Fruit fly (Drosophila melanogaster) whole organism, embryonic: ENCODE data around the gene pyx.
A peak's percentile ranks its signal among the peaks of the same experiment; 100 is the strongest.

Experiments used
- Aef1 ChIP-seq: fragments of 200-800 bp; sonication (Bioruptor generic); IDR thresholded peaks from 3 replicates; pipeline ENCODE4 v1.3.6; 2022; ENCODE audit warnings: missing biosample characterization, missing genetic modification characterization
- Atf6 ChIP-seq: fragments of 200-800 bp; sonication (Bioruptor generic); IDR thresholded peaks from 2 replicates; pipeline ENCODE4 v1.3.6; 2022; ENCODE audit warnings: missing biosample characterization, missing genetic modification characterization
- Awh ChIP-seq: fragments of 200-800 bp; sonication (Bioruptor generic); IDR thresholded peaks from 2 replicates; pipeline ENCODE4, ENCODE4 v1.3.6; 2022; ENCODE audit warnings: missing biosample characterization, missing genetic modification characterization
- CG10431 ChIP-seq: fragments of 200-800 bp; sonication (Bioruptor generic); optimal IDR thresholded peaks from 3 replicates; lab custom pipeline; 2018; ENCODE audit warnings: missing biosample characterization, mild to moderate bottlenecking, missing genetic modification characterization
- CG10565 ChIP-seq: fragments of 200-800 bp; sonication (Bioruptor generic); optimal IDR thresholded peaks from 3 replicates; lab custom pipeline; 2016; ENCODE audit warnings: missing biosample characterization, mild to moderate bottlenecking, missing genetic modification characterization
- CG11398 ChIP-seq: fragments of 200-800 bp; sonication (Bioruptor generic); optimal IDR thresholded peaks from 2 replicates; lab custom pipeline; 2016; ENCODE audit warnings: missing biosample characterization, missing genetic modification characterization
- CG12071 ChIP-seq: fragments of 200-800 bp; sonication (Bioruptor generic); optimal IDR thresholded peaks from 3 replicates; lab custom pipeline; 2018; ENCODE audit warnings: missing biosample characterization, mild to moderate bottlenecking, missing genetic modification characterization
- CG12391 ChIP-seq: fragments of 200-800 bp; sonication (Bioruptor generic); optimal IDR thresholded peaks from 3 replicates; lab custom pipeline; 2018; ENCODE audit warnings: missing biosample characterization, mild to moderate bottlenecking, missing genetic modification characterization, moderate library complexity
- CG13287 ChIP-seq: fragments of 200-800 bp; sonication (Bioruptor generic); IDR thresholded peaks from 2 replicates; pipeline ENCODE4 v1.3.6; 2022; ENCODE audit warnings: missing biosample characterization, missing genetic modification characterization; ENCODE audit not compliant: partially characterized antibody
- CG14441 ChIP-seq: fragments of 200-800 bp; sonication (Bioruptor generic); IDR thresholded peaks from 2 replicates; pipeline ENCODE4 v1.3.6; 2022; ENCODE audit warnings: missing biosample characterization, missing genetic modification characterization
- CG18599 ChIP-seq: fragments of 200-800 bp; sonication (Bioruptor generic); optimal IDR thresholded peaks from 3 replicates; lab custom pipeline; 2017; ENCODE audit warnings: missing biosample characterization, missing genetic modification characterization, mild to moderate bottlenecking, moderate library complexity, missing genetic modification reagents
- CG18764 ChIP-seq: fragments of 200-800 bp; sonication (Bioruptor generic); optimal IDR thresholded peaks from 3 replicates; lab custom pipeline; 2016; ENCODE audit warnings: missing biosample characterization, missing genetic modification characterization
- CG31365 ChIP-seq: fragments of 200-800 bp; sonication (Bioruptor generic); optimal IDR thresholded peaks from 2 replicates; lab custom pipeline; 2018; ENCODE audit warnings: missing biosample characterization, mild to moderate bottlenecking, missing genetic modification characterization
- CG43689 ChIP-seq: fragments of 200-800 bp; sonication (Bioruptor generic); IDR thresholded peaks from 2 replicates; pipeline ENCODE4 v1.3.6; 2022; ENCODE audit warnings: missing biosample characterization, missing genetic modification characterization
- CG5953 ChIP-seq: fragments of 200-800 bp; sonication (Bioruptor generic); IDR thresholded peaks from 2 replicates; pipeline ENCODE4 v1.3.6; 2022; ENCODE audit warnings: missing biosample characterization, missing genetic modification characterization
- CG6813 ChIP-seq: fragments of 200-800 bp; sonication (Bioruptor generic); optimal IDR thresholded peaks from 2 replicates; lab custom pipeline; 2017; ENCODE audit warnings: missing biosample characterization, missing genetic modification characterization, mild to moderate bottlenecking, moderate library complexity, missing genetic modification reagents
- CG9437 ChIP-seq: fragments of 200-800 bp; sonication (Bioruptor generic); optimal IDR thresholded peaks from 2 replicates; lab custom pipeline; 2018; ENCODE audit warnings: missing biosample characterization, mild to moderate bottlenecking, missing genetic modification characterization
- Chrac-16 ChIP-seq: fragments of 200-800 bp; sonication (Bioruptor generic); optimal IDR thresholded peaks from 3 replicates; lab custom pipeline; 2016; ENCODE audit warnings: missing biosample characterization, missing genetic modification characterization
- D ChIP-seq, 2 experiments: fragments of 200-800 bp in 1 of 2; fragments of >200 bp in 1 of 2; sonication (Bioruptor generic) in 1 of 2; optimal IDR thresholded peaks; 2 replicates in 1 of 2; 3 replicates in 1 of 2; lab custom pipeline; 2017; ENCODE audit warnings: mild to moderate bottlenecking in 1 of 2, missing biosample characterization in 1 of 2, missing genetic modification characterization in 1 of 2, missing genetic modification reagents in 1 of 2
- Dip3 ChIP-seq: fragments of 200-800 bp; sonication (Bioruptor generic); optimal IDR thresholded peaks from 3 replicates; lab custom pipeline; 2016; ENCODE audit warnings: missing biosample characterization, missing genetic modification characterization
- Dp ChIP-seq: fragments of 200-800 bp; sonication (Bioruptor generic); optimal IDR thresholded peaks from 2 replicates; lab custom pipeline; 2018; ENCODE audit warnings: missing biosample characterization, mild to moderate bottlenecking, missing genetic modification characterization, moderate library complexity
- Elba2 ChIP-seq: fragments of 200-800 bp; sonication (Bioruptor generic); optimal IDR thresholded peaks from 3 replicates; lab custom pipeline; 2016; ENCODE audit warnings: missing biosample characterization, missing genetic modification characterization
- Gsc ChIP-seq: fragments of 200-800 bp; sonication (Bioruptor generic); IDR thresholded peaks from 2 replicates; pipeline ENCODE4 v1.3.6; 2022; ENCODE audit warnings: missing biosample characterization, missing genetic modification characterization
- HmgZ ChIP-seq: fragments of 200-800 bp; sonication (Bioruptor generic); optimal IDR thresholded peaks from 2 replicates; lab custom pipeline; 2018; ENCODE audit warnings: missing biosample characterization, mild to moderate bottlenecking, missing genetic modification characterization
- MBD-R2 ChIP-seq: fragments of 200-800 bp; sonication (Bioruptor generic); IDR thresholded peaks from 2 replicates; pipeline ENCODE4 v1.3.6; 2022; ENCODE audit warnings: missing biosample characterization, missing genetic modification characterization
- Mes4 ChIP-seq: fragments of 200-800 bp; sonication (Bioruptor generic); optimal IDR thresholded peaks from 2 replicates; lab custom pipeline; 2016; ENCODE audit warnings: missing biosample characterization, missing genetic modification characterization
- Side ChIP-seq: fragments of 200-800 bp; sonication (Bioruptor generic); optimal IDR thresholded peaks from 2 replicates; lab custom pipeline; 2016; ENCODE audit warnings: missing biosample characterization, missing genetic modification characterization
- Sox102F ChIP-seq: fragments of 200-800 bp; sonication (Bioruptor generic); optimal IDR thresholded peaks from 2 replicates; lab custom pipeline; 2018; ENCODE audit warnings: missing biosample characterization, mild to moderate bottlenecking, missing genetic modification characterization, moderate library complexity
- Stat92E ChIP-seq, 3 experiments: fragments of >200 bp in 2 of 3; fragments of 200-800 bp in 1 of 3; sonication (Bioruptor generic) in 1 of 3; optimal IDR thresholded peaks; 2 replicates each; lab custom pipeline; 2017 to 2019; ENCODE audit warnings: missing biosample characterization in 3 of 3, missing genetic modification characterization in 3 of 3, mild to moderate bottlenecking in 1 of 3, moderate library complexity in 1 of 3
- Xrp1 ChIP-seq: fragments of 200-800 bp; sonication (Bioruptor generic); IDR thresholded peaks from 2 replicates; pipeline ENCODE4 v1.3.6; 2022; ENCODE audit warnings: missing biosample characterization, missing genetic modification characterization
- chm ChIP-seq: fragments of 200-800 bp; sonication (Bioruptor generic); IDR thresholded peaks from 2 replicates; pipeline ENCODE4 v1.3.6; 2022; ENCODE audit warnings: missing biosample characterization, missing genetic modification characterization
- crc ChIP-seq: fragments of 200-800 bp; sonication (Bioruptor generic); optimal IDR thresholded peaks from 2 replicates; lab custom pipeline; 2016; ENCODE audit warnings: missing biosample characterization, missing genetic modification characterization
- dimm ChIP-seq: fragments of 200-800 bp; sonication (Bioruptor generic); IDR thresholded peaks from 2 replicates; pipeline ENCODE4 v1.3.6; 2022; ENCODE audit warnings: missing biosample characterization, missing genetic modification characterization
- fu2 ChIP-seq: fragments of 200-800 bp; sonication (Bioruptor generic); optimal IDR thresholded peaks from 2 replicates; lab custom pipeline; 2016; ENCODE audit warnings: missing biosample characterization, missing genetic modification characterization
- grau ChIP-seq: fragments of 200-800 bp; optimal IDR thresholded peaks from 3 replicates; lab custom pipeline; 2019; ENCODE audit warnings: missing biosample characterization, mild to moderate bottlenecking, missing genetic modification characterization, moderate library complexity
- gt ChIP-seq: fragments of 200-800 bp; sonication (Bioruptor generic); IDR thresholded peaks from 2 replicates; pipeline ENCODE4 v1.3.6; 2022; ENCODE audit warnings: missing biosample characterization, missing genetic modification characterization
- hkb ChIP-seq, 2 experiments: fragments of 200-800 bp in 1 of 2; fragments of >200 bp in 1 of 2; sonication (Bioruptor generic) in 1 of 2; IDR thresholded peaks in 1 of 2; optimal IDR thresholded peaks in 1 of 2; 2 replicates each; pipeline versions ENCODE4 v1.3.6 to Lab custom; 2017 to 2022; ENCODE audit warnings: missing biosample characterization in 1 of 2, missing genetic modification characterization in 1 of 2
- inv ChIP-seq: fragments of 200-800 bp; sonication (Bioruptor generic); IDR thresholded peaks from 2 replicates; pipeline ENCODE4 v1.3.6; 2022; ENCODE audit warnings: missing biosample characterization, missing genetic modification characterization; ENCODE audit not compliant: partially characterized antibody
- ken ChIP-seq: fragments of 200-800 bp; sonication (Bioruptor generic); IDR thresholded peaks from 3 replicates; pipeline ENCODE4 v1.3.6; 2022; ENCODE audit warnings: missing biosample characterization, missing genetic modification characterization
- lola ChIP-seq, 3 experiments: fragments of >200 bp in 2 of 3; fragments of 200-800 bp in 1 of 3; sonication (Bioruptor generic) in 1 of 3; optimal IDR thresholded peaks; 2 replicates each; lab custom pipeline; 2017 to 2019; ENCODE audit warnings: missing biosample characterization in 3 of 3, missing genetic modification characterization in 3 of 3, mild to moderate bottlenecking in 1 of 3, moderate library complexity in 1 of 3
- mam ChIP-seq: fragments of 200-800 bp; sonication (Bioruptor generic); optimal IDR thresholded peaks from 3 replicates; lab custom pipeline; 2016; ENCODE audit warnings: missing biosample characterization, missing genetic modification characterization
- odd ChIP-seq: fragments of 200-800 bp; sonication (Bioruptor generic); optimal IDR thresholded peaks from 2 replicates; lab custom pipeline; 2017; ENCODE audit warnings: missing biosample characterization, mild to moderate bottlenecking, missing genetic modification characterization
- org-1 ChIP-seq: fragments of 200-800 bp; sonication (Bioruptor generic); optimal IDR thresholded peaks from 2 replicates; lab custom pipeline; 2017; ENCODE audit warnings: missing biosample characterization, missing genetic modification characterization
- pnt ChIP-seq: fragments of 200-800 bp; sonication (Bioruptor generic); optimal IDR thresholded peaks from 3 replicates; lab custom pipeline; 2016; ENCODE audit warnings: missing biosample characterization, missing genetic modification characterization
- pros ChIP-seq: fragments of 200-800 bp; sonication (Bioruptor generic); optimal IDR thresholded peaks from 3 replicates; lab custom pipeline; 2019; ENCODE audit warnings: missing biosample characterization, mild to moderate bottlenecking, missing genetic modification characterization, moderate library complexity
- sim ChIP-seq: fragments of 200-800 bp; sonication (Bioruptor generic); IDR thresholded peaks from 2 replicates; pipeline ENCODE4 v1.3.6; 2022; ENCODE audit warnings: missing biosample characterization, missing genetic modification characterization
- tin ChIP-seq: fragments of 200-800 bp; sonication (Bioruptor generic); optimal IDR thresholded peaks from 3 replicates; lab custom pipeline; 2016; ENCODE audit warnings: missing biosample characterization, missing genetic modification characterization
- tll ChIP-seq, 2 experiments: fragments of 200-800 bp in 1 of 2; fragments of >200 bp in 1 of 2; sonication (Bioruptor generic) in 1 of 2; optimal IDR thresholded peaks; 2 replicates each; lab custom pipeline; 2017 to 2019; ENCODE audit warnings: missing biosample characterization in 2 of 2, missing genetic modification characterization in 2 of 2, mild to moderate bottlenecking in 1 of 2, moderate library complexity in 1 of 2
- yki ChIP-seq: fragments of >200 bp; optimal IDR thresholded peaks from 3 replicates; lab custom pipeline; 2018
- zen2 ChIP-seq: fragments of 200-800 bp; sonication (Bioruptor generic); IDR thresholded peaks from 3 replicates; pipeline ENCODE4 v1.3.6; 2022; ENCODE audit warnings: missing biosample characterization, missing genetic modification characterization; ENCODE audit not compliant: partially characterized antibody

Gene pyx

dm6 chr3L:184251-184650 is 38.6 kb downstream of the pyx start, which contains the start of the genes CG34140, Mkp and Mtch (continued):
- TF ChIP-seq gt, result no peak
- TF ChIP-seq Xrp1 (GFP tag; lab: Robert Waterston, UW), result peak; percentile 90
- TF ChIP-seq Stat92E (GFP tag; optimal IDR thresholded peaks at IDR 0.05; lab: Kevin White, UChicago), result peak in 1 of 3 experiments; percentile 76
- TF ChIP-seq Dp, result peak; percentile 36
- TF ChIP-seq CG10431 (GFP tag; lab: Kevin White, UChicago), result peak; percentile 85
- peak; percentile 72 for TF ChIP-seq CG18764
- TF ChIP-seq tll (GFP tag; optimal IDR thresholded peaks at IDR 0.05; lab: Kevin White, UChicago), result no peak
- peak; percentile 87 for TF ChIP-seq Side (GFP tag; lab: Kevin White, UChicago)
- peak; percentile 99 for TF ChIP-seq CG13287 (GFP tag; lab: Robert Waterston, UW)
- no peak for TF ChIP-seq odd
- TF ChIP-seq D (optimal IDR thresholded peaks at IDR 0.05; lab: Kevin White, UChicago), result no peak
- TF ChIP-seq D (GFP tag; optimal IDR thresholded peaks at IDR 0.05; lab: Kevin White, UChicago), result peak; percentile 60
- peak; percentile 88 for TF ChIP-seq hkb (optimal IDR thresholded peaks at IDR 0.05; lab: Kevin White, UChicago)
- TF ChIP-seq hkb (GFP tag; IDR thresholded peaks at IDR 0.05; lab: Robert Waterston, UW), result peak; percentile 85
- TF ChIP-seq CG9437, result peak; percentile 63
- no peak for TF ChIP-seq pros (GFP tag; lab: Kevin White, UChicago)
- no peak for TF ChIP-seq dimm (GFP tag; lab: Robert Waterston, UW)
- TF ChIP-seq Mes4 (GFP tag; lab: Kevin White, UChicago), result peak; percentile 81
- peak; percentile 71 for TF ChIP-seq CG11398 (GFP tag; lab: Kevin White, UChicago)
- TF ChIP-seq CG10565 (GFP tag; lab: Kevin White, UChicago), result peak; percentile 4
- no peak for TF ChIP-seq CG12071 (GFP tag; lab: Kevin White, UChicago)
- TF ChIP-seq Chrac-16 (GFP tag; lab: Kevin White, UChicago), result peak; percentile 87
- peak; percentile 91 for TF ChIP-seq inv (GFP tag; lab: Robert Waterston, UW)
- peak; percentile 64 for TF ChIP-seq chm (GFP tag; lab: Robert Waterston, UW)
- TF ChIP-seq CG5953, result no peak
- TF ChIP-seq HmgZ, result peak; percentile 84
- peak; percentile 88 for TF ChIP-seq Aef1
- peak; percentile 72 for TF ChIP-seq Awh (GFP tag; lab: Robert Waterston, UW)
- peak; percentile 88 for TF ChIP-seq fu2
- no peak for TF ChIP-seq CG6813
- 0 out of 2 replicates have a peak, but pooled peaks have one; percentile 29 for TF ChIP-seq CG43689 (GFP tag; lab: Robert Waterston, UW)
- no peak for TF ChIP-seq grau (tag; lab: Kevin White, UChicago)
- TF ChIP-seq CG14441 (GFP tag; lab: Robert Waterston, UW), result peak; percentile 78
- TF ChIP-seq mam (GFP tag; lab: Kevin White, UChicago), result peak; percentile 93
- peak; percentile 95 for TF ChIP-seq MBD-R2 (GFP tag; lab: Robert Waterston, UW)
- no peak for TF ChIP-seq Gsc (GFP tag; lab: Robert Waterston, UW)
- TF ChIP-seq org-1 (GFP tag; lab: Kevin White, UChicago), result no peak
- peak; percentile 78 for TF ChIP-seq Atf6 (GFP tag; lab: Robert Waterston, UW)
- TF ChIP-seq lola (GFP tag; optimal IDR thresholded peaks at IDR 0.05; lab: Kevin White, UChicago), result peak in 1 of 3 experiments; percentile 82
- TF ChIP-seq CG12391 (tag; lab: Kevin White, UChicago), result peak; percentile 92
- no peak for TF ChIP-seq yki (lab: Kevin White, UChicago)
- peak; percentile 88; the same call in 2 of the 3 replicates for TF ChIP-seq zen2
- TF ChIP-seq crc (GFP tag; lab: Kevin White, UChicago), result peak; percentile 84
- peak; percentile 88 for TF ChIP-seq CG18599 (GFP tag; lab: Kevin White, UChicago)
- TF ChIP-seq pnt (GFP tag; lab: Kevin White, UChicago), result peak; percentile 77
- no peak for TF ChIP-seq sim (GFP tag; lab: Robert Waterston, UW)
- TF ChIP-seq CG31365 (tag; lab: Kevin White, UChicago), result no peak
- peak; percentile 49 for TF ChIP-seq Elba2 (GFP tag; lab: Kevin White, UChicago)
- peak; percentile 91 for TF ChIP-seq tin
- TF ChIP-seq Sox102F (GFP tag; lab: Kevin White, UChicago), result no peak
- peak; percentile 80 for TF ChIP-seq ken (GFP tag; lab: Robert Waterston, UW)
- TF ChIP-seq Dip3 (GFP tag; lab: Kevin White, UChicago), result peak; percentile 93
